Fruit fly (Drosophila melanogaster) whole organism, embryonic: ENCODE results near the gene CG6724.

Experiments
- ATbp ChIP-seq: fragments of 200-800 bp; sonication (Bioruptor generic); optimal IDR thresholded peaks from 2 replicates; lab custom pipeline; 2017; ENCODE audit warnings: missing biosample characterization, mild to moderate bottlenecking, missing genetic modification characterization, missing genetic modification reagents
- Abd-B ChIP-seq: fragments of 200-800 bp; sonication (Bioruptor generic); optimal IDR thresholded peaks from 2 replicates; lab custom pipeline; 2018; ENCODE audit warnings: missing biosample characterization, mild to moderate bottlenecking, missing genetic modification characterization, moderate library complexity
- B-H2 ChIP-seq: fragments of 200-800 bp; sonication (Bioruptor generic); optimal IDR thresholded peaks from 2 replicates; lab custom pipeline; 2018; ENCODE audit warnings: missing biosample characterization, mild to moderate bottlenecking, missing genetic modification characterization
- CG10321 ChIP-seq: fragments of 200-800 bp; sonication (Bioruptor generic); IDR thresholded peaks from 2 replicates; pipeline ENCODE4 v1.3.6; 2022; ENCODE audit warnings: missing biosample characterization, missing genetic modification characterization
- CG10565 ChIP-seq: fragments of 200-800 bp; sonication (Bioruptor generic); optimal IDR thresholded peaks from 3 replicates; lab custom pipeline; 2016; ENCODE audit warnings: missing biosample characterization, mild to moderate bottlenecking, missing genetic modification characterization
- CG11504 ChIP-seq: fragments of 200-800 bp; sonication (Bioruptor generic); optimal IDR thresholded peaks from 3 replicates; lab custom pipeline; 2019; ENCODE audit warnings: missing biosample characterization, mild to moderate bottlenecking, missing genetic modification characterization, moderate library complexity
- CG13123 ChIP-seq: fragments of 200-800 bp; sonication (Bioruptor generic); optimal IDR thresholded peaks from 2 replicates; lab custom pipeline; 2016; ENCODE audit warnings: missing biosample characterization, missing genetic modification characterization
- CG13287 ChIP-seq: fragments of 200-800 bp; sonication (Bioruptor generic); IDR thresholded peaks from 2 replicates; pipeline ENCODE4 v1.3.6; 2022; ENCODE audit warnings: missing biosample characterization, missing genetic modification characterization; ENCODE audit not compliant: partially characterized antibody
- CG15073 ChIP-seq: fragments of 200-800 bp; sonication (Bioruptor generic); optimal IDR thresholded peaks from 2 replicates; lab custom pipeline; 2016; ENCODE audit warnings: missing biosample characterization, missing genetic modification characterization
- CG15601 ChIP-seq: fragments of 200-800 bp; sonication (Bioruptor generic); optimal IDR thresholded peaks from 3 replicates; lab custom pipeline; 2019; ENCODE audit warnings: missing biosample characterization, mild to moderate bottlenecking, missing genetic modification characterization, moderate library complexity
- CG16863 ChIP-seq: fragments of 200-800 bp; sonication (Bioruptor generic); optimal IDR thresholded peaks from 3 replicates; lab custom pipeline; 2016; ENCODE audit warnings: missing biosample characterization, missing genetic modification characterization
- CG2129 ChIP-seq: fragments of 200-800 bp; sonication (Bioruptor generic); IDR thresholded peaks from 2 replicates; pipeline ENCODE4 v1.3.6; 2022; ENCODE audit warnings: missing biosample characterization, missing genetic modification characterization; ENCODE audit not compliant: partially characterized antibody
- CG4404 ChIP-seq: fragments of 200-800 bp; sonication (Bioruptor generic); IDR thresholded peaks from 2 replicates; pipeline ENCODE4 v1.3.6; 2022; ENCODE audit warnings: missing biosample characterization, missing genetic modification characterization
- CG6791 ChIP-seq: fragments of 200-800 bp; sonication (Bioruptor generic); IDR thresholded peaks from 3 replicates; pipeline ENCODE4 v1.3.6; 2022; ENCODE audit warnings: missing biosample characterization, missing genetic modification characterization; ENCODE audit not compliant: partially characterized antibody
- CG7928 ChIP-seq: fragments of 200-800 bp; sonication (Bioruptor generic); optimal IDR thresholded peaks from 2 replicates; lab custom pipeline; 2017; ENCODE audit warnings: missing biosample characterization, mild to moderate bottlenecking, missing genetic modification characterization
- CG7963 ChIP-seq: fragments of 200-800 bp; sonication (Bioruptor generic); IDR thresholded peaks from 3 replicates; pipeline ENCODE4 v1.3.6; 2022; ENCODE audit warnings: missing biosample characterization, missing genetic modification characterization; ENCODE audit not compliant: partially characterized antibody
- CG8290 ChIP-seq, 3 experiments: fragments of 200-800 bp; sonication (Bioruptor generic); optimal IDR thresholded peaks; 2 replicates each; lab custom pipeline; 2016 to 2019; ENCODE audit warnings: missing biosample characterization in 3 of 3, missing genetic modification characterization in 3 of 3, mild to moderate bottlenecking in 2 of 3, moderate library complexity in 1 of 3
- Doc3 ChIP-seq: fragments of 200-800 bp; sonication (Bioruptor generic); IDR thresholded peaks from 3 replicates; pipeline ENCODE4 v1.3.6; 2022; ENCODE audit warnings: missing biosample characterization, missing genetic modification characterization; ENCODE audit not compliant: partially characterized antibody
- HHEX ChIP-seq: fragments of 200-800 bp; sonication (Bioruptor generic); optimal IDR thresholded peaks from 3 replicates; lab custom pipeline; 2017; ENCODE audit warnings: missing biosample characterization, mild to moderate bottlenecking, missing genetic modification characterization, missing genetic modification reagents
- HmgZ ChIP-seq: fragments of 200-800 bp; sonication (Bioruptor generic); optimal IDR thresholded peaks from 2 replicates; lab custom pipeline; 2018; ENCODE audit warnings: missing biosample characterization, mild to moderate bottlenecking, missing genetic modification characterization
- Max ChIP-seq: fragments of 200-800 bp; sonication (Bioruptor generic); optimal IDR thresholded peaks from 2 replicates; lab custom pipeline; 2016; ENCODE audit warnings: missing biosample characterization, mild to moderate bottlenecking, missing genetic modification characterization
- Oli ChIP-seq: fragments of 200-800 bp; sonication (Bioruptor generic); optimal IDR thresholded peaks from 2 replicates; lab custom pipeline; 2018; ENCODE audit warnings: missing biosample characterization, mild to moderate bottlenecking, missing genetic modification characterization, moderate library complexity
- Sry-β ChIP-seq: fragments of 200-800 bp; sonication (Bioruptor generic); optimal IDR thresholded peaks from 2 replicates; lab custom pipeline; 2018; ENCODE audit warnings: missing biosample characterization, mild to moderate bottlenecking, missing genetic modification characterization, moderate library complexity
- TFAM ChIP-seq: fragments of 200-800 bp; sonication (Bioruptor generic); optimal IDR thresholded peaks from 2 replicates; lab custom pipeline; 2017; ENCODE audit warnings: missing biosample characterization, missing genetic modification characterization, inconsistent platforms
- ase ChIP-seq: fragments of 200-800 bp; sonication (Bioruptor generic); IDR thresholded peaks from 3 replicates; pipeline ENCODE4 v1.3.6; 2022; ENCODE audit warnings: missing biosample characterization, missing genetic modification characterization
- bowl ChIP-seq: fragments of 200-800 bp; sonication (Bioruptor generic); IDR thresholded peaks from 2 replicates; pipeline ENCODE4 v1.3.6; 2022; ENCODE audit warnings: missing biosample characterization, missing genetic modification characterization
- crol ChIP-seq: fragments of 200-800 bp; sonication (Bioruptor generic); IDR thresholded peaks from 2 replicates; pipeline ENCODE4 v1.3.6; 2022; ENCODE audit warnings: missing biosample characterization, missing genetic modification characterization
- dm ChIP-seq: fragments of 200-800 bp; sonication (Bioruptor generic); optimal IDR thresholded peaks from 3 replicates; lab custom pipeline; 2016; ENCODE audit warnings: missing biosample characterization, missing genetic modification characterization
- dmrt11E ChIP-seq: fragments of 200-800 bp; sonication (Bioruptor generic); optimal IDR thresholded peaks from 3 replicates; lab custom pipeline; 2018; ENCODE audit warnings: missing biosample characterization, mild to moderate bottlenecking, missing genetic modification characterization, moderate library complexity
- esg ChIP-seq: fragments of 200-800 bp; sonication (Bioruptor generic); conservative IDR thresholded peaks from 2 replicates; pipeline ENCODE4 v1.3.6; 2022; ENCODE audit warnings: missing biosample characterization, missing genetic modification characterization
- fd96Cb ChIP-seq: fragments of 200-800 bp; sonication (Bioruptor generic); optimal IDR thresholded peaks from 2 replicates; lab custom pipeline; 2018; ENCODE audit warnings: missing biosample characterization, mild to moderate bottlenecking, missing genetic modification characterization, moderate library complexity
- gfzf ChIP-seq: fragments of 200-800 bp; sonication (Bioruptor generic); optimal IDR thresholded peaks from 2 replicates; lab custom pipeline; 2016; ENCODE audit warnings: missing biosample characterization, mild to moderate bottlenecking, missing genetic modification characterization, moderate library complexity
- h ChIP-seq: fragments of >200 bp; optimal IDR thresholded peaks from 2 replicates; lab custom pipeline; 2017
- inv ChIP-seq: fragments of 200-800 bp; sonication (Bioruptor generic); IDR thresholded peaks from 2 replicates; pipeline ENCODE4 v1.3.6; 2022; ENCODE audit warnings: missing biosample characterization, missing genetic modification characterization; ENCODE audit not compliant: partially characterized antibody
- kah ChIP-seq: fragments of 200-800 bp; sonication (Bioruptor generic); optimal IDR thresholded peaks from 2 replicates; lab custom pipeline; 2018; ENCODE audit warnings: missing biosample characterization, mild to moderate bottlenecking, missing genetic modification characterization
- lmd ChIP-seq: fragments of 200-800 bp; sonication (Bioruptor generic); IDR thresholded peaks from 2 replicates; pipeline ENCODE4 v1.3.6; 2022; ENCODE audit warnings: missing biosample characterization, missing genetic modification characterization
- pho ChIP-seq: fragments of 200-800 bp; sonication (Bioruptor generic); optimal IDR thresholded peaks from 2 replicates; lab custom pipeline; 2016; ENCODE audit warnings: missing biosample characterization, missing genetic modification characterization
- pum ChIP-seq: fragments of 200-800 bp; sonication (Bioruptor generic); optimal IDR thresholded peaks from 2 replicates; lab custom pipeline; 2016; ENCODE audit warnings: missing biosample characterization, missing genetic modification characterization
- pzg ChIP-seq: fragments of 200-800 bp; sonication (Bioruptor generic); optimal IDR thresholded peaks from 3 replicates; lab custom pipeline; 2018; ENCODE audit warnings: missing biosample characterization, mild to moderate bottlenecking, missing genetic modification characterization, moderate library complexity
- ranshi ChIP-seq: fragments of 200-800 bp; sonication (Bioruptor generic); IDR thresholded peaks from 2 replicates; pipeline ENCODE4 v1.3.6; 2022; ENCODE audit warnings: missing biosample characterization, missing genetic modification characterization
- rib ChIP-seq: fragments of 200-800 bp; sonication (Bioruptor generic); IDR thresholded peaks from 2 replicates; pipeline ENCODE4 v1.3.6; 2022; ENCODE audit warnings: missing biosample characterization, missing genetic modification characterization
- ro ChIP-seq: fragments of 200-800 bp; sonication (Bioruptor generic); IDR thresholded peaks from 2 replicates; pipeline ENCODE4 v1.3.6; 2022; ENCODE audit warnings: missing biosample characterization, missing genetic modification characterization
- sc ChIP-seq, 3 experiments: fragments of >200 bp in 2 of 3; fragments of 200-800 bp in 1 of 3; sonication (Bioruptor generic) in 1 of 3; optimal IDR thresholded peaks; 2 replicates in 2 of 3; 3 replicates in 1 of 3; lab custom pipeline; 2017; ENCODE audit warnings: mild to moderate bottlenecking in 1 of 3, missing biosample characterization in 1 of 3, missing genetic modification characterization in 1 of 3, missing genetic modification reagents in 1 of 3
- sim ChIP-seq: fragments of 200-800 bp; sonication (Bioruptor generic); IDR thresholded peaks from 2 replicates; pipeline ENCODE4 v1.3.6; 2022; ENCODE audit warnings: missing biosample characterization, missing genetic modification characterization
- slou ChIP-seq: fragments of 200-800 bp; sonication (Bioruptor generic); optimal IDR thresholded peaks from 3 replicates; lab custom pipeline; 2016; ENCODE audit warnings: missing biosample characterization, missing genetic modification characterization
- tna ChIP-seq: fragments of 200-800 bp; sonication (Bioruptor generic); IDR thresholded peaks from 2 replicates; pipeline ENCODE4 v1.3.6; 2022; ENCODE audit warnings: missing biosample characterization, missing genetic modification characterization; ENCODE audit not compliant: partially characterized antibody
- ttk ChIP-seq: fragments of 200-800 bp; sonication (Bioruptor generic); IDR thresholded peaks from 2 replicates; pipeline ENCODE4 v2.1.2; 2022; ENCODE audit warnings: missing biosample characterization, missing genetic modification characterization
- yki ChIP-seq: fragments of >200 bp; optimal IDR thresholded peaks from 3 replicates; lab custom pipeline; 2018
- zf30C ChIP-seq: fragments of 200-800 bp; sonication (Bioruptor generic); optimal IDR thresholded peaks from 3 replicates; lab custom pipeline; 2018; ENCODE audit warnings: missing biosample characterization, mild to moderate bottlenecking, missing genetic modification characterization

CG6724 gene

dm6 chr2L:10732343-10732808, 37.4 kb downstream of the CG6724 start, which contains the start of the genes EMC3 and Dpy-30L1 (continued):
- TF ChIP-seq CG15601 (tag; lab: Kevin White, UChicago): peak; percentile 79
- no peak for TF ChIP-seq CG7963 (GFP tag; lab: Robert Waterston, UW)
- TF ChIP-seq pho (GFP tag; lab: Kevin White, UChicago): peak; percentile 48
- peak; percentile 23; the same call in 1 of the 3 replicates for TF ChIP-seq ase
- TF ChIP-seq fd96Cb (tag; lab: Kevin White, UChicago): peak; percentile 2
- peak; percentile 85 for TF ChIP-seq Doc3 (GFP tag; lab: Robert Waterston, UW)
- no peak for TF ChIP-seq CG15073
- peak; percentile 72 for TF ChIP-seq pzg (GFP tag; lab: Kevin White, UChicago)
- no peak for TF ChIP-seq CG4404
- TF ChIP-seq slou (GFP tag; lab: Kevin White, UChicago): no peak
- no peak for TF ChIP-seq zf30C (GFP tag; lab: Kevin White, UChicago)
- no peak for TF ChIP-seq sc (optimal IDR thresholded peaks at IDR 0.05; lab: Kevin White, UChicago)
- no peak for TF ChIP-seq sc (GFP tag; optimal IDR thresholded peaks at IDR 0.05; lab: Kevin White, UChicago)
- TF ChIP-seq kah: no peak
- TF ChIP-seq ttk (GFP tag; lab: Robert Waterston, UW): no peak
- TF ChIP-seq sim: no peak
- 0 out of 2 replicates have a peak, but pooled peaks have one; percentile 19 for TF ChIP-seq esg (GFP tag; lab: Robert Waterston, UW)
- no peak for TF ChIP-seq CG7928
- TF ChIP-seq CG13287 (GFP tag; lab: Robert Waterston, UW): peak; percentile 92
- no peak for TF ChIP-seq TFAM (GFP tag; lab: Kevin White, UChicago)
- TF ChIP-seq h (lab: Kevin White, UChicago): no peak
- TF ChIP-seq ATbp (GFP tag; lab: Kevin White, UChicago): no peak
- TF ChIP-seq Oli (tag; lab: Kevin White, UChicago): peak; percentile 28
- no peak for TF ChIP-seq Sry-β (GFP tag; lab: Kevin White, UChicago)
- peak; percentile 82 for TF ChIP-seq CG2129 (GFP tag; lab: Robert Waterston, UW)
- TF ChIP-seq rib: no peak
- TF ChIP-seq dmrt11E (tag; lab: Kevin White, UChicago): peak; percentile 63
- TF ChIP-seq Max (GFP tag; lab: Kevin White, UChicago): peak; percentile 58
- peak; percentile 70 for TF ChIP-seq tna (GFP tag; lab: Robert Waterston, UW)
- peak; percentile 51 for TF ChIP-seq Abd-B (GFP tag; lab: Kevin White, UChicago)
- no peak for TF ChIP-seq ro (GFP tag; lab: Robert Waterston, UW)
- peak; percentile 64 for TF ChIP-seq HmgZ (tag; lab: Kevin White, UChicago)
- TF ChIP-seq crol (GFP tag; lab: Robert Waterston, UW): no peak
- TF ChIP-seq ranshi: peak; percentile 47; the same call in 1 of the 2 replicates
- no peak for TF ChIP-seq CG10565 (GFP tag; lab: Kevin White, UChicago)
- TF ChIP-seq inv: peak; percentile 73
- peak; percentile 43; the same call in 1 of the 2 replicates for TF ChIP-seq lmd (GFP tag; lab: Robert Waterston, UW)
- peak; percentile 7 for TF ChIP-seq gfzf (GFP tag; lab: Kevin White, UChicago)
- peak; percentile 23 for TF ChIP-seq B-H2 (GFP tag; lab: Kevin White, UChicago)
- no peak for TF ChIP-seq CG13123 (GFP tag; lab: Kevin White, UChicago)
- TF ChIP-seq CG10321 (GFP tag; lab: Robert Waterston, UW): no peak
- TF ChIP-seq CG8290 (GFP tag; optimal IDR thresholded peaks at IDR 0.05; lab: Kevin White, UChicago): no peak
- TF ChIP-seq CG8290 (tag; optimal IDR thresholded peaks at IDR 0.05; lab: Kevin White, UChicago): no peak
- TF ChIP-seq HHEX: peak; percentile 15
- TF ChIP-seq dm (GFP tag; lab: Kevin White, UChicago): peak; percentile 8
- TF ChIP-seq CG16863 (GFP tag; lab: Kevin White, UChicago): peak; percentile 33
- TF ChIP-seq CG6791: peak; percentile 42; the same call in 1 of the 3 replicates
- no peak for TF ChIP-seq CG11504
- no peak for TF ChIP-seq bowl (GFP tag; lab: Robert Waterston, UW)
- TF ChIP-seq yki (lab: Kevin White, UChicago): no peak
- peak; percentile 30 for TF ChIP-seq pum (GFP tag; lab: Kevin White, UChicago)
